Fruit fly (Drosophila melanogaster) whole organism, wandering third instar larva: ENCODE data around the gene CG13898.

ENCODE experiments used
- Abd-B ChIP-seq: fragments of >200 bp; optimal IDR thresholded peaks from 2 replicates; lab custom pipeline; 2017; ENCODE audit warnings: missing biosample characterization, missing genetic modification characterization
- CG32264 ChIP-seq: fragments of 200-800 bp; sonication (Bioruptor generic); optimal IDR thresholded peaks from 2 replicates; lab custom pipeline; 2016; ENCODE audit warnings: missing biosample characterization, missing genetic modification characterization
- CG9705 ChIP-seq: fragments of 200-800 bp; sonication (Bioruptor generic); optimal IDR thresholded peaks from 2 replicates; lab custom pipeline; 2018; ENCODE audit warnings: missing biosample characterization, mild to moderate bottlenecking, missing genetic modification characterization
- CrebA ChIP-seq: fragments of 200-800 bp; sonication (Bioruptor generic); optimal IDR thresholded peaks from 2 replicates; lab custom pipeline; 2016; ENCODE audit warnings: missing biosample characterization, mild to moderate bottlenecking, missing genetic modification characterization, borderline replicate concordance
- Dfd ChIP-seq: fragments of >200 bp; optimal IDR thresholded peaks from 2 replicates; lab custom pipeline; 2017; ENCODE audit warnings: missing biosample characterization, missing genetic modification characterization
- Dif ChIP-seq: fragments of 200-275, 200-300 bp; sonication (Bioruptor generic); optimal IDR thresholded peaks from 2 replicates; lab custom pipeline; 2018; ENCODE audit warnings: missing biosample characterization, missing genetic modification characterization; ENCODE audit not compliant: partially characterized antibody
- GATAd ChIP-seq: sonication (Bioruptor generic); optimal IDR thresholded peaks from 2 replicates; lab custom pipeline; 2016; ENCODE audit warnings: missing biosample characterization, missing genetic modification characterization
- HLH106 ChIP-seq: fragments of 200-800 bp; optimal IDR thresholded peaks from 3 replicates; lab custom pipeline; 2019; ENCODE audit warnings: missing biosample characterization, mild to moderate bottlenecking, missing genetic modification characterization, moderate library complexity
- Hnf4 ChIP-seq: fragments of 200-800 bp; sonication (Bioruptor generic); optimal IDR thresholded peaks from 2 replicates; lab custom pipeline; 2016; ENCODE audit warnings: missing biosample characterization, mild to moderate bottlenecking, missing genetic modification characterization
- Hr78 ChIP-seq: fragments of >200 bp; optimal IDR thresholded peaks from 2 replicates; lab custom pipeline; 2017; ENCODE audit warnings: missing biosample characterization, missing genetic modification characterization
- Hr83 ChIP-seq: fragments of 200-300 bp; sonication (Bioruptor generic); optimal IDR thresholded peaks from 2 replicates; lab custom pipeline; 2016; ENCODE audit warnings: missing biosample characterization, mild to moderate bottlenecking, missing genetic modification characterization, moderate library complexity; ENCODE audit not compliant: poor library complexity, severe bottlenecking
- Jra ChIP-seq: sonication (Bioruptor generic); optimal IDR thresholded peaks from 2 replicates; lab custom pipeline; 2016; ENCODE audit warnings: missing biosample characterization, missing genetic modification characterization
- Myc ChIP-seq: fragments of >200 bp; optimal IDR thresholded peaks from 2 replicates; lab custom pipeline; 2017
- N ChIP-seq: fragments of >200 bp; optimal IDR thresholded peaks from 2 replicates; lab custom pipeline; 2018; ENCODE audit warnings: missing biosample characterization, missing external identifiers, missing genetic modification characterization
- OdsH ChIP-seq: fragments of 200-800 bp; sonication (Bioruptor generic); optimal IDR thresholded peaks from 2 replicates; lab custom pipeline; 2016; ENCODE audit warnings: missing biosample characterization, mild to moderate bottlenecking, missing genetic modification characterization
- Rel ChIP-seq, 2 experiments: fragments of 200-800 bp; sonication (Bioruptor generic) in 1 of 2; optimal IDR thresholded peaks; 2 replicates in 1 of 2; 3 replicates in 1 of 2; lab custom pipeline; 2016 to 2019; ENCODE audit warnings: mild to moderate bottlenecking in 2 of 2, missing biosample characterization in 2 of 2, missing genetic modification characterization in 2 of 2, moderate library complexity in 1 of 2
- Sp1 ChIP-seq: fragments of 200-800 bp; sonication (Bioruptor generic); optimal IDR thresholded peaks from 3 replicates; lab custom pipeline; 2019; ENCODE audit warnings: missing biosample characterization, mild to moderate bottlenecking, missing genetic modification characterization, moderate library complexity
- Vsx2 ChIP-seq: fragments of 200-300, 225-300 bp; sonication (Bioruptor generic); optimal IDR thresholded peaks from 2 replicates; lab custom pipeline; 2018; ENCODE audit warnings: missing biosample characterization, missing genetic modification characterization; ENCODE audit not compliant: partially characterized antibody
- br ChIP-seq: fragments of 200-800 bp; sonication (Bioruptor generic); optimal IDR thresholded peaks from 2 replicates; lab custom pipeline; 2016; ENCODE audit warnings: missing biosample characterization, missing genetic modification characterization
- brk ChIP-seq: fragments of 200-800 bp; sonication (Bioruptor generic); optimal IDR thresholded peaks from 2 replicates; lab custom pipeline; 2016; ENCODE audit warnings: missing biosample characterization, mild to moderate bottlenecking, missing genetic modification characterization
- dmrt93B ChIP-seq: fragments of 200-800 bp; sonication (Bioruptor generic); optimal IDR thresholded peaks from 2 replicates; lab custom pipeline; 2018; ENCODE audit warnings: missing biosample characterization, mild to moderate bottlenecking, missing genetic modification characterization
- ey ChIP-seq: fragments of 200-800 bp; sonication (Bioruptor generic); optimal IDR thresholded peaks from 2 replicates; lab custom pipeline; 2016; ENCODE audit warnings: missing biosample characterization, missing genetic modification characterization
- foxo ChIP-seq, 2 experiments: fragments of 200-800 bp; sonication (Bioruptor generic); optimal IDR thresholded peaks; 2 replicates in 1 of 2; 3 replicates in 1 of 2; lab custom pipeline; 2016 to 2017; ENCODE audit warnings: missing biosample characterization in 2 of 2, missing genetic modification characterization in 2 of 2
- fru ChIP-seq: fragments of 200-800 bp; sonication (Bioruptor generic); optimal IDR thresholded peaks from 3 replicates; lab custom pipeline; 2016; ENCODE audit warnings: missing biosample characterization, mild to moderate bottlenecking, missing genetic modification characterization
- h ChIP-seq: fragments of 200-800 bp; sonication (Bioruptor generic); optimal IDR thresholded peaks from 3 replicates; lab custom pipeline; 2016; ENCODE audit warnings: missing biosample characterization, mild to moderate bottlenecking, missing genetic modification characterization
- lola ChIP-seq: fragments of >200 bp; optimal IDR thresholded peaks from 2 replicates; lab custom pipeline; 2017; ENCODE audit warnings: missing biosample characterization, missing genetic modification characterization
- pan ChIP-seq: fragments of >200 bp; optimal IDR thresholded peaks from 2 replicates; lab custom pipeline; 2017
- psq ChIP-seq: fragments of 200-800 bp; sonication (Bioruptor generic); optimal IDR thresholded peaks from 3 replicates; lab custom pipeline; 2017; ENCODE audit warnings: missing biosample characterization, mild to moderate bottlenecking, missing genetic modification characterization, moderate library complexity
- rgr ChIP-seq: fragments of 200-800 bp; sonication (Bioruptor generic); optimal IDR thresholded peaks from 3 replicates; lab custom pipeline; 2016; ENCODE audit warnings: missing biosample characterization, mild to moderate bottlenecking, missing genetic modification characterization
- sage ChIP-seq: fragments of 200-800 bp; sonication (Bioruptor generic); optimal IDR thresholded peaks from 2 replicates; lab custom pipeline; 2016; ENCODE audit warnings: missing biosample characterization, mild to moderate bottlenecking, missing genetic modification characterization
- sv ChIP-seq: fragments of 200-800 bp; sonication (Bioruptor generic); optimal IDR thresholded peaks from 3 replicates; lab custom pipeline; 2016; ENCODE audit warnings: missing biosample characterization, missing genetic modification characterization
- tai ChIP-seq: sonication (Bioruptor generic); optimal IDR thresholded peaks from 2 replicates; lab custom pipeline; 2016; ENCODE audit warnings: missing biosample characterization, missing genetic modification characterization
- usp ChIP-seq: fragments of >200 bp; optimal IDR thresholded peaks from 2 replicates; lab custom pipeline; 2017; ENCODE audit warnings: missing biosample characterization, missing genetic modification characterization
- woc ChIP-seq: sonication (Bioruptor generic); optimal IDR thresholded peaks from 2 replicates; lab custom pipeline; 2016; ENCODE audit warnings: missing biosample characterization, mild to moderate bottlenecking, missing genetic modification characterization

CG13898 gene

DNA sequence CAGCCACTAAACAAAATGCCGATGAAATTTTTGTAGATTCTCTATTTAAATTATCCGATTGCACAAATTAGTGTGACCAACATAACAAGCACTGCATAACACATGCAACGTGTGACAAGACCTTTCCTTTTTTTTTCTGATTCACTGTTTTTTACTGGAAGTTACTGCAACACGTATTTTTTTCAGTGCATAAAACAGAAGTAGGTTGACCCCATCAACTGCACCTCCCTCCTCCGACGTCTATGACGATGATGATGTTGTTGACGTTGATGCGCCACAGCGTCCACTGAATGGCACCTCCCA is 28.8 kb downstream of the CG13898 start:
- TF ChIP-seq GATAd (GFP tag; lab: Kevin White, UChicago) (no peak), Vsx2 (GFP tag; lab: Kevin White, UChicago) (no peak), Abd-B (GFP tag; lab: Kevin White, UChicago) (no peak), lola (no peak), usp (GFP tag; lab: Kevin White, UChicago) (no peak), dmrt93B (no peak), N (GFP tag; lab: Kevin White, UChicago) (no peak), CrebA (no peak), fru (GFP tag; lab: Kevin White, UChicago) (no peak), h (no peak), CG9705 (GFP tag; lab: Kevin White, UChicago) (no peak), foxo (GFP tag; optimal IDR thresholded peaks at IDR 0.05; lab: Kevin White, UChicago) (no peak), Dif (no peak), Hr78 (GFP tag; lab: Kevin White, UChicago) (no peak), CG32264 (GFP tag; lab: Kevin White, UChicago) (no peak), Hr83 (GFP tag; lab: Kevin White, UChicago) (no peak), Dfd (GFP tag; lab: Kevin White, UChicago) (no peak), tai (no peak), Rel (GFP tag; optimal IDR thresholded peaks at IDR 0.05; lab: Kevin White, UChicago) (no peak), Rel (tag; optimal IDR thresholded peaks at IDR 0.05; lab: Kevin White, UChicago) (no peak), Jra (GFP tag; lab: Kevin White, UChicago) (no peak)

DNA sequence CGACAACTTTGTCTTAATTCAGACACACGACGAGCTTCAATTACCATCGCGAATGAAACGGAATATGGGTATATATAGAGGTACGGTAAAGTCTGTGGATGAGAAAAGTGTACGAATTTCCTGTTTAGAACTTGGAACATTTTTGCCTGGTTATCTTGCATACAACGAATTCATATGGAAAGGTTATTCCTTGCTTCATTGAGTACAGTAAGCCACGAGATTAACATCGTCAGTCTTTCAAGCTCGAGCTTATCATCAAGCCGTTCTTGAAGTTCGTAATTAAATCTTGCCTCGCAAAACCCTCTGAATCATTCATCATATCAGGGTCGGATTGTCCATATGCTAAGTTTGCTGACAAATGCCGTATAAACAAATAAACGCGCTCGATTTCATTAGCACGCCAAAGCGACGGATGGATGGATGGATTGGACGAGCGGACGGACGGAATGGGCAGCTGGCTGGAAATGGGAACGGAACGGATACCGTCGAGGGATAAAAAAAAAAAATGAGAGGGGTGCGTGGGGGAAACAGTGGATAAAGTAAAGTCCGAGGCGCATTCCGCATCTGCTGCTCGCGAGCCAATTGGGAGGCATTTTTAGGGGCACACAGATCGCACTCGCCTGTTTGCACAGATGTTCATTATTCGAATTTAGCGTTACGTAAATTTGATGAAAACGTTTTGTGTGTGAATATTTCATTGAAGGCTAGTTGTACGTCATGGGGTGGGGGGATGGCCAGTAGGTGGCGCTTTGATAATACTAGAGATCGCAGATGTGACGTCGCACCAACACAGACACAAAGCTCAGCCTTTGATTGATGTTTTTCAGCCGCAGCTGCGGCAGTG is 29.4 kb downstream of the CG13898 start:
- TF ChIP-seq Hnf4 (GFP tag; lab: Kevin White, UChicago) (no peak), Myc (lab: Kevin White, UChicago) (no peak), pan (lab: Kevin White, UChicago) (no peak)

DNA sequence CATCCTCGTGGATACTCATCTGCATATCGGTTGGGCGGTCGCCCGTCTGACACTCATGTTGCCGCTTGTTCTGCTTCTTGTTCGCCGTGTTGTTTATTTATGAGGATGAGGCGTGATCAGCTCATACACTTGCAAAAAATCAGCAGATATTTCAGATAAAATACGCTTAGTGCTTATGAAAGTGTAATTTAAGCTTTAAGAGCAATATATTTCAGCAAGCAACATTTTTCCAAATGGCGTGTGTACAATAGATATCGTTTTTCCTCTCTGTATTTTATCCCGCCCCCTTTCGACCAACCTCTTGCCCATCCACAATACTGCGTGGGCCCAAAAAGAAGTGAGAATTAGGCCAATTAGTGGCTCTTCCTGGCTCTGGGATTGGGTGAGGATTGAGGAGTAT is 31.7 kb downstream of the CG13898 start:
- TF ChIP-seq OdsH, result peak; percentile 51
- peak; percentile 28 for TF ChIP-seq Vsx2 (GFP tag; lab: Kevin White, UChicago)
- peak; percentile 28 for TF ChIP-seq Hnf4 (GFP tag; lab: Kevin White, UChicago)
- peak; percentile 63 for TF ChIP-seq ey (GFP tag; lab: Kevin White, UChicago)
- peak; percentile 52 for TF ChIP-seq br (GFP tag; lab: Kevin White, UChicago)
- no peak for TF ChIP-seq CrebA
- TF ChIP-seq dmrt93B, result peak; percentile 28
- TF ChIP-seq Myc (lab: Kevin White, UChicago), result no peak
- peak in 1 of 2 experiments; percentile 64 for TF ChIP-seq foxo (GFP tag; optimal IDR thresholded peaks at IDR 0.05; lab: Kevin White, UChicago)
- TF ChIP-seq woc (GFP tag; lab: Kevin White, UChicago), result peak; percentile 40
- TF ChIP-seq CG32264 (GFP tag; lab: Kevin White, UChicago), result no peak
- TF ChIP-seq h, result peak; percentile 77
- peak; percentile 51 for TF ChIP-seq fru (GFP tag; lab: Kevin White, UChicago)
- no peak for TF ChIP-seq CG9705 (GFP tag; lab: Kevin White, UChicago)
- no peak for TF ChIP-seq Abd-B (GFP tag; lab: Kevin White, UChicago)
- no peak for TF ChIP-seq sv (GFP tag; lab: Kevin White, UChicago)
- peak; percentile 53 for TF ChIP-seq Sp1 (GFP tag; lab: Kevin White, UChicago)
- peak; percentile 36 for TF ChIP-seq psq
- TF ChIP-seq HLH106 (tag; lab: Kevin White, UChicago), result peak; percentile 67
- peak; percentile 45 for TF ChIP-seq rgr

DNA sequence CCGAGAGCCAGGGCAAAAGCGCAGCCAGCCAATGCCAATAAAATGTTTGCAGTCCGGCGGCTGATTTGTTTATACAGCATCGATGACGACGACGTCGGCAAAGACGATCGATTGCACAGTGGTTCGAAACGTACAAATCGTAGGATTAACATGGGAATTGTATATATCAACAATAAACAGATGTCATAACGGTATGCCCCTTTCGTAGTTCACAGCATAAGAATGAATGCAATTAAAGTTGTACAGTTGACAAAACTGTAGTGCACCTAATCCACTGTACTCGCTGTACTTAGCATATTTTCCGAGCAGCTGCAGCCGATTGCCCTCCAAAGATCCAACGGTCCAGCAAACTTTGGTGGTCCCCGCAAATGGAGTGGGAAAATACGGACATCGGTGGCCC is 32.5 kb downstream of the CG13898 start:
- TF ChIP-seq brk (GFP tag; lab: Kevin White, UChicago) (peak; percentile 44), fru (GFP tag; lab: Kevin White, UChicago) (peak; percentile 88), woc (GFP tag; lab: Kevin White, UChicago) (peak; percentile 68), psq (peak; percentile 61), CG32264 (GFP tag; lab: Kevin White, UChicago) (peak; percentile 64), Hr78 (GFP tag; lab: Kevin White, UChicago) (no peak), dmrt93B (peak; percentile 45), Jra (GFP tag; lab: Kevin White, UChicago) (no peak), Hnf4 (GFP tag; lab: Kevin White, UChicago) (peak; percentile 77), Hr83 (GFP tag; lab: Kevin White, UChicago) (no peak), Sp1 (GFP tag; lab: Kevin White, UChicago) (peak; percentile 63), rgr (peak; percentile 85), Rel (GFP tag; optimal IDR thresholded peaks at IDR 0.05; lab: Kevin White, UChicago) (peak; percentile 31), Rel (tag; optimal IDR thresholded peaks at IDR 0.05; lab: Kevin White, UChicago) (no peak), br (GFP tag; lab: Kevin White, UChicago) (peak; percentile 84), h (peak; percentile 86), GATAd (GFP tag; lab: Kevin White, UChicago) (no peak), foxo (GFP tag; optimal IDR thresholded peaks at IDR 0.05; lab: Kevin White, UChicago) (peak; percentile 8 to 84), HLH106 (tag; lab: Kevin White, UChicago) (peak; percentile 73), ey (GFP tag; lab: Kevin White, UChicago) (peak; percentile 78), pan (lab: Kevin White, UChicago) (no peak), sage (peak; percentile 57), OdsH (peak; percentile 75)
